Worm (Caenorhabditis elegans) whole organism, late embryonic: ENCODE data around the gene ttll-12.

Experiments
- F13H6.1 ChIP-seq: sonication (generic microtip); optimal IDR thresholded peaks from 2 replicates; lab custom pipeline; 2016; ENCODE audit warnings: missing genetic modification characterization, missing compliant biosample characterization
- ama-1 ChIP-seq: fragments of 150-350 bp; optimal IDR thresholded peaks from 2 replicates; lab custom pipeline; 2014
- ceh-19 ChIP-seq: fragments of 200-800 bp; sonication (Bioruptor generic); optimal IDR thresholded peaks from 2 replicates; lab custom pipeline; 2018; ENCODE audit warnings: mild to moderate bottlenecking, missing genetic modification characterization, missing compliant biosample characterization
- ceh-6 ChIP-seq: fragments of 200-800 bp; sonication (Bioruptor generic); optimal IDR thresholded peaks from 2 replicates; lab custom pipeline; 2018; ENCODE audit warnings: mild to moderate bottlenecking, missing genetic modification characterization, missing compliant biosample characterization
- che-1 ChIP-seq: sonication (generic microtip); optimal IDR thresholded peaks from 2 replicates; lab custom pipeline; 2016; ENCODE audit warnings: mild to moderate bottlenecking, missing genetic modification characterization, missing compliant biosample characterization
- dmd-4 ChIP-seq: sonication (generic microtip); optimal IDR thresholded peaks from 2 replicates; lab custom pipeline; 2016; ENCODE audit warnings: borderline replicate concordance, missing genetic modification characterization, missing compliant biosample characterization
- fax-1 ChIP-seq: sonication (generic microtip); optimal IDR thresholded peaks from 2 replicates; lab custom pipeline; 2016; ENCODE audit warnings: missing genotype, missing genetic modification characterization, missing compliant biosample characterization
- madf-2 ChIP-seq: sonication (generic microtip); optimal IDR thresholded peaks from 2 replicates; lab custom pipeline; 2017; ENCODE audit warnings: missing genetic modification characterization, missing compliant biosample characterization
- nfya-1 ChIP-seq: sonication (generic microtip); optimal IDR thresholded peaks from 2 replicates; lab custom pipeline; 2017; ENCODE audit warnings: missing genetic modification characterization, mild to moderate bottlenecking, missing compliant biosample characterization, antibody characterized with exemption, moderate library complexity
- nhr-232 ChIP-seq: sonication (generic microtip); optimal IDR thresholded peaks from 2 replicates; lab custom pipeline; 2016; ENCODE audit warnings: missing genetic modification characterization, missing compliant biosample characterization
- odd-2 ChIP-seq: sonication (generic microtip); optimal IDR thresholded peaks from 2 replicates; lab custom pipeline; 2017; ENCODE audit warnings: antibody characterized with exemption, mild to moderate bottlenecking, missing genetic modification characterization, missing compliant biosample characterization
- pha-4 ChIP-seq: fragments of 150-350 bp; optimal IDR thresholded peaks from 2 replicates; lab custom pipeline; 2018; ENCODE audit warnings: missing biosample characterization, missing genetic modification reagents, missing genetic modification characterization
- unc-55 ChIP-seq: sonication (generic microtip); optimal IDR thresholded peaks from 2 replicates; lab custom pipeline; 2017; ENCODE audit warnings: missing biosample characterization, missing genetic modification reagents, missing genetic modification characterization
- ztf-16 ChIP-seq: sonication (generic microtip); optimal IDR thresholded peaks from 2 replicates; lab custom pipeline; 2017; ENCODE audit warnings: missing genetic modification characterization, missing compliant biosample characterization

- TF ChIP-seq ceh-19 (no peak), odd-2 (no peak), ztf-16 (no peak), fax-1 (no peak), pha-4 (tag; lab: Kevin White, UChicago) (no peak), ceh-6 (no peak), nhr-232 (tag; lab: Kevin White, UChicago) (no peak), nfya-1 (tag; lab: Kevin White, UChicago) (no peak), dmd-4 (tag; lab: Kevin White, UChicago) (no peak), madf-2 (no peak), che-1 (tag; lab: Kevin White, UChicago) (no peak), unc-55 (GFP tag; lab: Kevin White, UChicago) (no peak), ama-1 (lab: Kevin White, UChicago) (no peak), F13H6.1 (no peak)
These were observed 33.9 kb upstream of the ttll-12 start for ce11 chrII:9304849-9305248.
